Fruit fly (Drosophila melanogaster): ENCODE data around the gene srl.

Gene srl

dm6 chr3R:4428585-4429464 lies at the start of gene srl:
Gene srl (minus strand): TSS chr3R:4429335.
- no peak for TF ChIP-seq ttk (optimal IDR thresholded peaks at IDR 0.05)
- no peak for TF ChIP-seq psq (optimal IDR thresholded peaks at IDR 0.05)
- no peak for TF ChIP-seq h (optimal IDR thresholded peaks at IDR 0.05)
- TF ChIP-seq insv (optimal IDR thresholded peaks at IDR 0.05) = no peak
- no peak for TF ChIP-seq Myc (optimal IDR thresholded peaks at IDR 0.05)
- TF ChIP-seq Sin3A (optimal IDR thresholded peaks at IDR 0.05) = no peak

DNA sequence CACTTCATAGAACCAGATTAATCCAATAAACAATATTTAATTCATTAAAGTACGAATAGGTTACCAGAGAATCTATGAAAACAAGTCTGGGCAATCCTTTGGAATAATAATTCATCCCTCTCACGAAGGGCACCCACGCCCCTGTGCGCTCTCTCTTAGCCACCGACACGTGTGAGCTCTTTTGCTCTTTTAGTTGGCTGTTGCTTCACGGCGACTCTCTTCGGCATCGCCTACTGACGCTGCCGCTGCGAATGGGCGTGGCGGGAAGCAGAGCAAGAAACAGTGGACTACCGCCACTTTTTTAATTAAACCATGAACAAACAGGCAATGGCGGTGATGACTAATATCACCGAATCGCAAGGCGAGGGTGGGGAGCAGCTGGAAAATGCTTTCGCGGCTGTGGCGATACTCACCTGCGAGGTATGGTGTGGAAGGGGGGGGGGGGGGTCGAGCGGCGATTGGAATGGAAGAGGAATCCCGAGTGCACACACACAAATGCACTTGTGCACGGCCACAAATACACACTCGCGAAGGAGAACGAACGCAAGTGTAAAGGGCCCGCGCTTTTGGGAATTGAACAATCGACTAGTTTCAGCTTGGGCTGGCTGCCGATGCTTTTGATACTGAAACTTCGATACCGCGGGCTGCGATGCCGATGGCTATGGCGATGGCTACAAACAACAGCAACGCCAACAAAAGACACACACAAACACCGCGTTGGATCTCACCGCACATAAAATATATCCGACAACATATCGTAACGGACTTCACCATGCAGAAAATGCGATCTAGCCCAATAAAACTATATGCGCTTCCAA lies 49.3 kb upstream of the srl start:
- TF ChIP-seq ttk (optimal IDR thresholded peaks at IDR 0.05) (no peak), Sin3A (optimal IDR thresholded peaks at IDR 0.05) (no peak), h (optimal IDR thresholded peaks at IDR 0.05) (no peak), insv (optimal IDR thresholded peaks at IDR 0.05) (no peak), Myc (optimal IDR thresholded peaks at IDR 0.05) (no peak), psq (optimal IDR thresholded peaks at IDR 0.05) (no peak)

DNA sequence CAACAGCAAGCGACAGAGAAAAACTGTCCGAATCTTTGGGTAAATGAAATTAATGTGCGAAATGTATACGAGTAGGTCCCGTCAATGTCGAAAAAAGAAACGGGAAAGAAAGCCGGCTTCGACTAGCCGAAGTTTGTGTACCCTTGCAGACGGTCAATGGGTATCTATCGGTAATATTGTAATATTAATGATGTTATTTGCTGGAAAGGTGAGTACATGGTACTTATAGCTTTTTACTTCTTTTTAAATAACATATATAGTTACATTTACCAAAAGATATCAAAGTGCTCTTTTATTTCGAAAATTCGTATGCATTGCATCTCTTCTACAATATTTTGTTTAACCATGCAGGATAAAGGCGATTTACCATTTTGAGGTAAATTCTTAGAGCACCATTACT lies 46.9 kb upstream of the srl start:
- no peak for TF ChIP-seq insv (optimal IDR thresholded peaks at IDR 0.05)
- no peak for TF ChIP-seq psq (optimal IDR thresholded peaks at IDR 0.05)
- TF ChIP-seq Sin3A (optimal IDR thresholded peaks at IDR 0.05) = no peak
- TF ChIP-seq h (optimal IDR thresholded peaks at IDR 0.05) = no peak
- TF ChIP-seq Myc (optimal IDR thresholded peaks at IDR 0.05) = no peak
- TF ChIP-seq ttk (optimal IDR thresholded peaks at IDR 0.05) = no peak

- TF ChIP-seq insv (optimal IDR thresholded peaks at IDR 0.05) (no peak), h (optimal IDR thresholded peaks at IDR 0.05) (no peak), Myc (optimal IDR thresholded peaks at IDR 0.05) (no peak), Sin3A (optimal IDR thresholded peaks at IDR 0.05) (no peak), ttk (optimal IDR thresholded peaks at IDR 0.05) (no peak), psq (optimal IDR thresholded peaks at IDR 0.05) (no peak)
These were observed 46.2 kb upstream of the srl start for dm6 chr3R:4475378-4475777.

dm6 chr3R:4472694-4472975 lies 43.5 kb upstream of the srl start:
- no peak for TF ChIP-seq insv (optimal IDR thresholded peaks at IDR 0.05)
- no peak for TF ChIP-seq Myc (optimal IDR thresholded peaks at IDR 0.05)
- no peak for TF ChIP-seq psq (optimal IDR thresholded peaks at IDR 0.05)

DNA sequence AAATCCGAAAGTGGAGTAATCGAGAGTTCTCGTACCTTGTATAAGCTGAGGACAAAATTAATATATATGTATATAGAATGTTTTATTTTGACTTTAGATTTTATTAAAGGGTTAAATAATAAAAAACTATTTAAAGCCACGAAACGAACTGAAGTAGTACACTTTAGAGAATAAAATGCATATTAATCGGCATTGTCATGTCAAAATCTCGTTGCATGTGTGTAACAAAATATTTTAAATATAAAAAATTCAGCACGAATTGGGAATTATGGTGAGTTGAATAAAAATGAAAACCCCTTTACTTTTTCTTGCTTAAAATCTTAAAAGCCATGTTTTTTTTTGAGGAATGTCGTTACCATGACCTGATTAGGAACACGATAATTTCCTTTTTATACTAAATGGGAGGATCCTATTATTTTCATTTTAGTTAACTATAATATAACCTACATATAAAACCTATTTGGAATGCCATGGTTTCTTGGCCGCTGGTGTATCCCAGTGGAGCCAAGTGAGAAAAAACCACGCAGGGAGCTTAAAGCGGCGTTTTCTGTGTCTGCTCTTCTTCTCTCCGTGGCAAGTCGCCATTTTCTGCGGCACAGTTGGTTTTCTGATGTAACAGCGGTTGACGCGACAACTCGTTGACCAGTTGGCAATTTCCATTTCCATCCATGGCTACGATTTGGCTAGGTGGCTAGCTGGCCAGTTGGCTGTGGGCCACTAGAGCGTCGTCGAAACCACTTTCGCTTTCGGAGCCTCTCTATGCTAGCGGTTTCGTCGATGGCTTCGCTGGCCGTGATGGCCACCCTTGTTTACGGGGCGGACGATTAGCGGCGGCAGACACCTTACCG lies 42.9 kb upstream of the srl start:
- TF ChIP-seq Sin3A (optimal IDR thresholded peaks at IDR 0.05) (no peak), psq (optimal IDR thresholded peaks at IDR 0.05) (no peak), ttk (optimal IDR thresholded peaks at IDR 0.05) (no peak), h (optimal IDR thresholded peaks at IDR 0.05) (no peak), insv (optimal IDR thresholded peaks at IDR 0.05) (no peak), Myc (optimal IDR thresholded peaks at IDR 0.05) (no peak)

DNA sequence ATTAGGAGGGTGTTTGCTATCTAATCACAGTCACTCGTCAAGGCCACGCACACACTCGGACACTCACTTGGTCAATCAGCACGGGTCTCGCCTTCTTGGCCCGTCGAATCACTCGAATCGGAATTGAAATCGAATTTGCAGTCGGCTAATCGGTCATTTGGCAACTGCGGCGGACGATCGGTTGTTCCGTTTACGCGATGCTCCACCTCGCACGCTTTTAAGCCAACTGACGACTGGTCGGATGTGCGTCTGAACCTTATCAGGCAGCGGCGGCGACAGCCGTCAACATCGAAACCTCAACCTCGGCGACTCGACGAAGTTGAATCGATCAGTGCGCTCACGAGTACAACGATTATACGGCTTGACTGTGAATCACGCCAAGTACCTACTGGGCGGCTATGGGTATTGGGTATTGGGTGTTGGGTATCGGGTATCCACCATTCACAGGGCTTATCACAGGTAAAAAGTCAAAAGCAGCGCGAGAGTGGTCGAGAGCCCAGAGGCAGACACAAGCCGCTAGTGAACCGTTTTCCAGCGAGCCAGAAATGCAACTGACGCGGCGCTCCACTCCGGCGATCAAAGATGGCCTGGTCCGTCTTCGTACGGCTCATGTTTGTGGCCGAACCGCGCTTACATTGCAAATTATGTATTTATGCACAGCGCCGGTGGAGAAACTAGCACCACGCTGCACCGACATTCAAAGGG lies 42.1 kb upstream of the srl start:
- TF ChIP-seq Sin3A (optimal IDR thresholded peaks at IDR 0.05) = no peak
- no peak for TF ChIP-seq psq (optimal IDR thresholded peaks at IDR 0.05)
- no peak for TF ChIP-seq ttk (optimal IDR thresholded peaks at IDR 0.05)
- no peak for TF ChIP-seq insv (optimal IDR thresholded peaks at IDR 0.05)
- TF ChIP-seq h (optimal IDR thresholded peaks at IDR 0.05) = no peak
- TF ChIP-seq Myc (optimal IDR thresholded peaks at IDR 0.05) = no peak

- TF ChIP-seq h (optimal IDR thresholded peaks at IDR 0.05) = no peak
- TF ChIP-seq insv (optimal IDR thresholded peaks at IDR 0.05) = no peak
- no peak for TF ChIP-seq Myc (optimal IDR thresholded peaks at IDR 0.05)
- TF ChIP-seq Sin3A (optimal IDR thresholded peaks at IDR 0.05) = no peak
- TF ChIP-seq ttk (optimal IDR thresholded peaks at IDR 0.05) = no peak
- no peak for TF ChIP-seq psq (optimal IDR thresholded peaks at IDR 0.05)
These were observed 41.5 kb upstream of the srl start for dm6 chr3R:4470695-4471046.

- TF ChIP-seq insv (optimal IDR thresholded peaks at IDR 0.05) (no peak), Myc (optimal IDR thresholded peaks at IDR 0.05) (no peak), h (optimal IDR thresholded peaks at IDR 0.05) (no peak), psq (optimal IDR thresholded peaks at IDR 0.05) (no peak), Sin3A (optimal IDR thresholded peaks at IDR 0.05) (no peak), ttk (optimal IDR thresholded peaks at IDR 0.05) (no peak)
These were observed 39.8 kb upstream of the srl start for dm6 chr3R:4468926-4469325.

DNA sequence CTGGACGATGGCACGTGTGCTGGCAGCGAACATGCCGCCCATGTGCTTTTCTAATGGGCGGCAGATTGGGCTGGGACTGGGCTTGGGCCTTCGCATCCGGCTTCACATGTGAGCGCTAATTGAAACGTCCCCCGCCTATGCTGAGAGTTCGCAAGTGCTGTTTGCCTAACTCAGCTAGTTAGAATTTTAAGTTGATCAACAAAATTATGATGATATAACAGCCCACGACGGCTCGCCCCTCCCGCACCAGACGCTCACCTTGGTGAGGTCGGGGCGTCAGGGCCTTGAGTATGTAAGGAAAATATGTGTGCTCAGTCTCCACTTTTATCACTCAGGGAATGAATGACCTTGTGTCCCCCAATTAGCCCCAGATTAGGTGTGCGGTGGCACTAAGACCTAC lies 37.8 kb upstream of the srl start:
- no peak for TF ChIP-seq insv (optimal IDR thresholded peaks at IDR 0.05)
- no peak for TF ChIP-seq Myc (optimal IDR thresholded peaks at IDR 0.05)
- no peak for TF ChIP-seq psq (optimal IDR thresholded peaks at IDR 0.05)
- no peak for TF ChIP-seq Sin3A (optimal IDR thresholded peaks at IDR 0.05)
- no peak for TF ChIP-seq h (optimal IDR thresholded peaks at IDR 0.05)
- TF ChIP-seq ttk (optimal IDR thresholded peaks at IDR 0.05) = no peak

DNA sequence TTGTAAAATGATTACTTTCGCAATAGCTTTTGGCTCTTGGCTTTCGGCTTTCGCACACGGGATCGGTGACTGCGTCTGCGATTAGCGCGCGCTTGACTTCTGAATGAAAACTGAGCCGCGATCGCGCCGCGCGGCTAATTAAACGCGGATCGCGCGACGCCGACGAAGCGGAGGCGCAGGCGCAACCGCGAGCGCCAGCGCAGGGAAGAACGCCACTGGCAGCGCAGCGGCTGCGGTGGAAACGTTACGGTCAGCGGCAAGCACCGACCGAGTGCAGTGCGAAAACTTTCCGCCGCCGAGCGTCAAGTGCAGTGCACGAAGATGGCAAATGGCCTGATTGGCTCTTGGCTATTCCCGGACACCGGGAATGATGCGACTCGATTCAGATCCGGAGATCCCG lies 33.6 kb upstream of the srl start, which contains the start of gene CG31522:
CG31522 (minus strand) TSS at position 101 of the 400 bp plus-strand sequence.
- no peak for TF ChIP-seq ttk (optimal IDR thresholded peaks at IDR 0.05)
- no peak for TF ChIP-seq Sin3A (optimal IDR thresholded peaks at IDR 0.05)
- TF ChIP-seq h (optimal IDR thresholded peaks at IDR 0.05) = no peak
- TF ChIP-seq psq (optimal IDR thresholded peaks at IDR 0.05) = no peak
- TF ChIP-seq Myc (optimal IDR thresholded peaks at IDR 0.05) = no peak
- TF ChIP-seq insv (optimal IDR thresholded peaks at IDR 0.05) = no peak

Data from Kc167 (cell line).